Fruit fly (Drosophila melanogaster) whole organism: Measurements from ENCODE around the gene Alp12.

Experiments used
- CG8478 ChIP-seq: fragments of >200 bp; optimal IDR thresholded peaks from 2 replicates; lab custom pipeline; 2018; ENCODE audit warnings: inconsistent platforms
- EcR ChIP-seq, 2 experiments: fragments of >200 bp; optimal IDR thresholded peaks; 2 replicates each; lab custom pipeline; 2017; ENCODE audit warnings: missing biosample characterization in 2 of 2, missing genetic modification characterization in 2 of 2, missing genetic modification reagents in 2 of 2
- pan ChIP-seq: fragments of >200 bp; optimal IDR thresholded peaks from 2 replicates; lab custom pipeline; 2017
- psq ChIP-seq: fragments of >200 bp; optimal IDR thresholded peaks from 2 replicates; lab custom pipeline; 2017
- usp ChIP-seq: fragments of >200 bp; optimal IDR thresholded peaks from 2 replicates; lab custom pipeline; 2017; ENCODE audit warnings: missing biosample characterization, missing genetic modification characterization, mixed read lengths

dm6 chr2L:19411966-19412365 lies 11.9 kb upstream of the Alp12 start:
- TF ChIP-seq psq (lab: Kevin White, UChicago) (no peak), EcR (GFP tag; optimal IDR thresholded peaks at IDR 0.05; lab: Kevin White, UChicago) (no peak), pan (lab: Kevin White, UChicago) (no peak), CG8478 (lab: Kevin White, UChicago) (no peak), usp (no peak)
